Worm (Caenorhabditis elegans): ENCODE measurements around the gene col-88.

ce11 chrIII:15224-15822 is 25.5 kb upstream of the col-88 start, which contains the start of gene H10E21.1:
- TF ChIP-seq nfya-1 (tag; optimal IDR thresholded peaks at IDR 0.05), result no peak
- no peak for TF ChIP-seq dmd-4 (tag; optimal IDR thresholded peaks at IDR 0.05; ENCODE audit: borderline replicate concordance)
- no peak for TF ChIP-seq ama-1 (optimal IDR thresholded peaks at IDR 0.05)
- TF ChIP-seq pqm-1 (tag; optimal IDR thresholded peaks at IDR 0.05), result no peak
- TF ChIP-seq sox-2 (GFP tag; IDR thresholded peaks at IDR 0.05), result no peak
- TF ChIP-seq K02D7.2 (tag; optimal IDR thresholded peaks at IDR 0.05), result no peak
- TF ChIP-seq ceh-2 (tag; optimal IDR thresholded peaks at IDR 0.05), result no peak
- TF ChIP-seq tbx-2 (tag; optimal IDR thresholded peaks at IDR 0.05), result no peak
- TF ChIP-seq mec-3 (tag; optimal IDR thresholded peaks at IDR 0.05; ENCODE audit: borderline replicate concordance), result no peak
- TF ChIP-seq ceh-34 (tag; optimal IDR thresholded peaks at IDR 0.05), result no peak
- no peak for TF ChIP-seq gmeb-2 (tag; optimal IDR thresholded peaks at IDR 0.05)
- no peak for TF ChIP-seq hlh-8 (tag; optimal IDR thresholded peaks at IDR 0.05)

Measured in whole organism, late embryonic.